Worm (Caenorhabditis elegans): ENCODE data around the gene acox-1.6.

Gene acox-1.6

DNA sequence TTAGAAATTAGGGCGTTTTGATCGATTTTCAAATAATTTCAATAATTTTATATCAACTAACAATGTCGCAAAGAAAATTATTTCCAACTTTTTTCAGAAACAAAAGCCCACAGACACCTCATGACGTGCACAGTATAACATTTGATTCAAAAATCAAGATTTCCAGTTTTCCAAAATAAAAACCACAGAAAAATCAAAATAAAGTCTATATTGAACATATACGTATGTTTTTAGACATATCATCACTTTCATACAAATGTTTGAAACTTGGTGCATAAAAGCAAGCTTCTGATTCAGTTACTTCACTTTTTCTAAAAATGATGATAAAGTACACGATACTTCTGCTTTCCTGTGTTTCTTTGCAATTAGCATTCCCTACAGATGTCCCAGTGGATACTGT is 18.5 kb upstream of the acox-1.6 start, which contains the start of gene F53H4.2:
Gene F53H4.2, plus strand, starts transcription at position 301 of the 400 bp plus-strand sequence.
- TF ChIP-seq unc-62 (GFP tag; optimal IDR thresholded peaks at IDR 0.05 in 1 of 2) (peak in 1 of 2 experiments; percentile 55), unc-62 (tag; optimal IDR thresholded peaks at IDR 0.05) (no peak), madf-5 (GFP tag; IDR thresholded peaks at IDR 0.05) (no peak), ztf-7 (tag; optimal IDR thresholded peaks at IDR 0.05) (no peak), zip-11 (GFP tag; IDR thresholded peaks at IDR 0.05) (no peak), aly-2 (tag; optimal IDR thresholded peaks at IDR 0.05) (no peak), zfp-2 (tag; optimal IDR thresholded peaks at IDR 0.05) (no peak)

DNA sequence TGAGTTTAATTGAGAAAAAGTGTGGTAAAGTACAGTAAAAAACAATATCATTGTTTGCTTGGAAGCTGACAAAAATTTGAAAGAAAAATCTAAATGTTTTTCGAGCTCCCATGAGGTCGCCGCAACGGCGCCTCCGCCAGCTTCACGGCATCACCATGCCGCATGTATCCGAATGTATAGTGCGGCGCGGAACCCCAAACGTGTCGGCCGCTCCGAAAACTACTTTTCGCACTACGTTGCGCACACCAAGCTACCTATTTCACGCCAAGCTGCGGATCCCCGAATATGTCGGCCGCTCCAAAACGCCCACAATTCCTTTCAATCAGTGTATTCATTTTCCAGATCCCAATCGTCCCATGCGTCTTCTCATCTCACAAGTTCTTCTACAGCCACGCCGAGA is 12.7 kb upstream of the acox-1.6 start:
- TF ChIP-seq F26F4.8 (GFP tag; conservative IDR thresholded peaks at IDR 0.05): no peak
- TF ChIP-seq D1046.2 (GFP tag; IDR thresholded peaks at IDR 0.05): no peak
- TF ChIP-seq F44E2.7 (GFP tag; IDR thresholded peaks at IDR 0.05): no peak
- TF ChIP-seq dmd-9 (GFP tag; IDR thresholded peaks at IDR 0.05): no peak
- peak; percentile 51 for TF ChIP-seq set-16 (GFP tag; IDR thresholded peaks at IDR 0.05)

DNA sequence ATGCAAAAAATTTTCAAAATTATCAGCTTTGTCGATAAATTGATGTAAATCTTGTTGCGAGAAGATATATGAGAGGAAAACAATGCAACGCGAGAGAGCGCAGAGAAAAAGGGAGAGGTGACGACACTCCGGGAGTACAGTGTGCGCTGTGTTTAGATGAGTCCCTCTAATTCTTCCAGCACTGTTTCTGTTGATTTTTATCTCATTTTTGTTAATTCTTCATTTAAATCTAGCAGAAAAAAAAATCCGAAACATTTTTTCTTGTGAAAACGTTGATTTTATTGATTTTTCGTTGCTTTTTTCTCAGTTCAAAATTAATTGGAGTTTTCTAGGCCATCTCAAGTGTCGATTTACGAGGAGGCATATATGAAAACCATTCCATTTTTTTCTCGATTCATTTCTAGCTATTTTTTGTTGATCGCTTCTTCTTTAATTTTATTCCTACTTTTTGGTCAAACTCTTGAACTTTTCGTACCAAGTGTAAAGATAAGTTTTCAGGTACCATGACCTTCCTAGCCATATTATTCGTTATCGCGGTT is 11.1 kb upstream of the acox-1.6 start, which contains the start of gene acl-1:
Gene acl-1, plus strand, starts transcription at position 489 of the 539 bp plus-strand sequence.
- TF ChIP-seq hmg-1.1 (GFP tag; IDR thresholded peaks at IDR 0.05) (peak; percentile 75), dmd-6 (GFP tag; IDR thresholded peaks at IDR 0.05) (peak; percentile 31; the same call in 1 of the 2 replicates), mep-1 (tag; optimal IDR thresholded peaks at IDR 0.05) (peak; percentile 69), nhr-102 (tag; optimal IDR thresholded peaks at IDR 0.05) (peak; percentile 57), ceh-20 (GFP tag; IDR thresholded peaks at IDR 0.05) (0 out of 2 replicates have a peak, but pooled peaks have one; percentile 18), aha-1 (tag) (peak; percentile 92), rbr-2 (tag; optimal IDR thresholded peaks at IDR 0.05) (peak; percentile 84), T20F7.1 (GFP tag; optimal IDR thresholded peaks at IDR 0.05) (peak; percentile 99), php-3 (GFP tag; IDR thresholded peaks at IDR 0.05) (no peak), unc-39 (tag; optimal IDR thresholded peaks at IDR 0.05) (no peak), tra-1 (GFP tag; IDR thresholded peaks at IDR 0.05) (no peak), ama-1 (optimal IDR thresholded peaks at IDR 0.05) (no peak), nhr-25 (tag; optimal IDR thresholded peaks at IDR 0.05; ENCODE audit: borderline replicate concordance, insufficient read depth) (peak; percentile 36), cey-2 (tag; optimal IDR thresholded peaks at IDR 0.05; ENCODE audit: borderline replicate concordance, insufficient read depth) (no peak), T26A8.4 (GFP tag; IDR thresholded peaks at IDR 0.05) (peak; percentile 47; the same call in 1 of the 2 replicates), madf-9 (GFP tag; conservative IDR thresholded peaks at IDR 0.05) (0 out of 2 replicates have a peak, but pooled peaks have one; percentile 33), nhr-77 (tag; optimal IDR thresholded peaks at IDR 0.05) (peak; percentile 11), mes-2 (tag; optimal IDR thresholded peaks at IDR 0.05; ENCODE audit: poor library complexity, severe bottlenecking) (peak; percentile 85), hlh-30 (tag; optimal IDR thresholded peaks at IDR 0.05; ENCODE audit: insufficient read depth) (peak; percentile 9), lin-13 (GFP tag; optimal IDR thresholded peaks at IDR 0.05) (peak; percentile 14), spr-3 (GFP tag; optimal IDR thresholded peaks at IDR 0.05) (peak; percentile 43), attf-4 (tag; optimal IDR thresholded peaks at IDR 0.05) (no peak), hif-1 (tag; optimal IDR thresholded peaks at IDR 0.05) (peak in 1 of 2 experiments; percentile 85), mxl-3 (GFP tag; optimal IDR thresholded peaks at IDR 0.05) (peak; percentile 26), daf-16 (GFP tag; optimal IDR thresholded peaks at IDR 0.05) (peak in 1 of 2 experiments; percentile 29), daf-16 (tag; optimal IDR thresholded peaks at IDR 0.05) (no peak), F37D6.2 (tag; optimal IDR thresholded peaks at IDR 0.05) (peak; percentile 76), R02D3.7 (tag; optimal IDR thresholded peaks at IDR 0.05) (peak; percentile 79), dpl-1 (GFP tag; optimal IDR thresholded peaks at IDR 0.05) (peak; percentile 51), Y48G9A.11 (GFP tag; IDR thresholded peaks at IDR 0.05) (no peak), pha-4 (GFP tag; IDR thresholded peaks at IDR 0.05) (no peak), pha-4 (tag; optimal IDR thresholded peaks at IDR 0.05) (no peak), unc-62 (GFP tag; optimal IDR thresholded peaks at IDR 0.05 in 1 of 2) (peak in 1 of 2 experiments; percentile 43), unc-62 (tag; optimal IDR thresholded peaks at IDR 0.05) (no peak), dve-1 (tag; optimal IDR thresholded peaks at IDR 0.05; ENCODE audit: insufficient read depth) (peak; percentile 25), hlh-11 (tag; optimal IDR thresholded peaks at IDR 0.05) (peak; percentile 65), lin-15B (tag; optimal IDR thresholded peaks at IDR 0.05) (peak; percentile 47)

All from whole organism, L4 larva.